ENCODE assay signal across 5 worm cellular contexts in the genomic region with DNA sequence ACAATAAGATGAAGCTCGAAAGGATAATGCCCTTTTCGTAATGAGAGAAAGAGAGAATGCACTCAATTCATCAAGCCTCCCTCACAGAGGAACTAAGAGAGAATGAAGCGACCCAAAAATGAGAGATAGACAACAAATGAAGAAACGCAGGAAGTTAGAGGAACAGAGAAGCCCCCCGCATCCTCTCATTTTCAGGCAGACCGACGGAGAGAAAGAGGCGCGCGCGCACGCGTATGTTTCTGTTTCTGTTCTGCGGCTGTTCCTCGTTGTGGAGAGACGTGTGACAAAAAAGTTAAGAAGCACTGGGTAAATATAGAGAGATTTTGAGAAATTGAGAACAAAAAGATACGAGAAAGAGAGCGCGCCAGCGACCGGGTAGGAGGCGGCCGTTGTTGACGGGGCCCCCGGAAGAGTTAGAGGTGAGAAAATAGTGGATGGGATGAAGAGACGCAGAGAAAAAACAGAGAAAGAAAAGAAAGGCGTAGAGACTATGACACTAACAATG.
TF ChIP-seq lines count a peak whose summit lies in the region.

No protein-coding gene starts in this region.

TF ChIP-seq in whole organism, L1 larva, 84 proteins besides CTCF, POLR2A, EP300 and RAD21 (continues in another document):
- TF ChIP-seq ama-1 (optimal IDR thresholded peaks at IDR 0.05; lab: Kevin White, UChicago): no peak
- peak in 1 of 2 experiments; percentile 91 for TF ChIP-seq mdl-1 (tag; optimal IDR thresholded peaks at IDR 0.05; lab: Kevin White, UChicago)
- TF ChIP-seq fos-1 (tag; optimal IDR thresholded peaks at IDR 0.05; lab: Kevin White, UChicago): peak; percentile 15
- TF ChIP-seq unc-130 (tag; optimal IDR thresholded peaks at IDR 0.05; lab: Kevin White, UChicago): peak; percentile 69
- peak in 1 of 2 experiments; percentile 53 for TF ChIP-seq ztf-11 (tag; optimal IDR thresholded peaks at IDR 0.05; lab: Kevin White, UChicago)
- no peak for TF ChIP-seq tlp-1 (tag; optimal IDR thresholded peaks at IDR 0.05; lab: Kevin White, UChicago)
- peak; percentile 82 for TF ChIP-seq blmp-1 (tag; optimal IDR thresholded peaks at IDR 0.05; lab: Kevin White, UChicago)
- no peak for TF ChIP-seq ces-1 (GFP tag; optimal IDR thresholded peaks at IDR 0.05; lab: Kevin White, UChicago)
- no peak for TF ChIP-seq C04F5.9 (tag; optimal IDR thresholded peaks at IDR 0.05; lab: Kevin White, UChicago)
- TF ChIP-seq zag-1 (tag; optimal IDR thresholded peaks at IDR 0.05; lab: Kevin White, UChicago): no peak
- peak; percentile 16 for TF ChIP-seq mef-2 (tag; optimal IDR thresholded peaks at IDR 0.05; lab: Kevin White, UChicago)
- TF ChIP-seq isw-1 (GFP tag; IDR thresholded peaks at IDR 0.05; lab: Robert Waterston, UW): peak; percentile 66
- TF ChIP-seq elt-3 (tag; optimal IDR thresholded peaks at IDR 0.05; lab: Kevin White, UChicago): peak in 2 of 6 experiments; percentile 30 to 61
- peak; percentile 59 for TF ChIP-seq egl-13 (tag; optimal IDR thresholded peaks at IDR 0.05; lab: Kevin White, UChicago)
- peak; percentile 67 for TF ChIP-seq nhr-90 (tag; optimal IDR thresholded peaks at IDR 0.05; lab: Kevin White, UChicago; ENCODE audit: poor library complexity)
- peak; percentile 49 for TF ChIP-seq fkh-10 (GFP tag; optimal IDR thresholded peaks at IDR 0.05; lab: Kevin White, UChicago)
- TF ChIP-seq sptf-1 (tag; optimal IDR thresholded peaks at IDR 0.05; lab: Kevin White, UChicago): no peak

TF ChIP-seq in whole organism, L3 larva, 47 proteins besides CTCF, POLR2A, EP300 and RAD21 (continues in another document):
- peak; percentile 10 for TF ChIP-seq egl-27 (tag; optimal IDR thresholded peaks at IDR 0.05; lab: Kevin White, UChicago)
- TF ChIP-seq nhr-67 (tag; optimal IDR thresholded peaks at IDR 0.05; lab: Kevin White, UChicago): no peak
- peak; percentile 37 for TF ChIP-seq nhr-43 (tag; optimal IDR thresholded peaks at IDR 0.05; lab: Kevin White, UChicago; ENCODE audit: poor library complexity, severe bottlenecking)
- no peak for TF ChIP-seq daf-12 (tag; optimal IDR thresholded peaks at IDR 0.05; lab: Kevin White, UChicago)
- peak; percentile 51 for TF ChIP-seq pqm-1 (tag; optimal IDR thresholded peaks at IDR 0.05; lab: Kevin White, UChicago)
- TF ChIP-seq elt-1 (tag; optimal IDR thresholded peaks at IDR 0.05; lab: Kevin White, UChicago): no peak
- no peak for TF ChIP-seq sea-2 (GFP tag; optimal IDR thresholded peaks at IDR 0.05; lab: Kevin White, UChicago)
- no peak for TF ChIP-seq nhr-237 (tag; optimal IDR thresholded peaks at IDR 0.05; lab: Kevin White, UChicago)
- TF ChIP-seq unc-39 (tag; optimal IDR thresholded peaks at IDR 0.05; lab: Kevin White, UChicago): no peak
- TF ChIP-seq fos-1 (tag; optimal IDR thresholded peaks at IDR 0.05; lab: Kevin White, UChicago): no peak
- peak; percentile 51 for TF ChIP-seq fkh-10 (GFP tag; optimal IDR thresholded peaks at IDR 0.05; lab: Kevin White, UChicago)
- no peak for TF ChIP-seq aly-2 (tag; optimal IDR thresholded peaks at IDR 0.05; lab: Kevin White, UChicago)
- TF ChIP-seq nhr-77 (tag; optimal IDR thresholded peaks at IDR 0.05; lab: Kevin White, UChicago): no peak
- no peak for TF ChIP-seq nhr-12 (tag; optimal IDR thresholded peaks at IDR 0.05; lab: Kevin White, UChicago)
- no peak for TF ChIP-seq nhr-11 (tag; optimal IDR thresholded peaks at IDR 0.05; lab: Kevin White, UChicago)
- TF ChIP-seq fkh-2 (tag; optimal IDR thresholded peaks at IDR 0.05; lab: Kevin White, UChicago): no peak
- TF ChIP-seq ceh-16 (tag; optimal IDR thresholded peaks at IDR 0.05; lab: Kevin White, UChicago): no peak
- peak; percentile 84 for TF ChIP-seq pha-4 (tag; optimal IDR thresholded peaks at IDR 0.05; lab: Kevin White, UChicago)

TF ChIP-seq in whole organism, early embryonic, 17 proteins besides CTCF, POLR2A, EP300 and RAD21:
- peak; percentile 56 for TF ChIP-seq aly-1 (tag; optimal IDR thresholded peaks at IDR 0.05; lab: Kevin White, UChicago)
- TF ChIP-seq ets-7 (tag; optimal IDR thresholded peaks at IDR 0.05; lab: Kevin White, UChicago): no peak
- TF ChIP-seq hmg-4 (GFP tag; optimal IDR thresholded peaks at IDR 0.05; lab: Kevin White, UChicago): peak; percentile 29
- TF ChIP-seq F13C5.2 (tag; optimal IDR thresholded peaks at IDR 0.05; lab: Kevin White, UChicago): peak; percentile 45
- TF ChIP-seq hnd-1 (tag; optimal IDR thresholded peaks at IDR 0.05; lab: Kevin White, UChicago): no peak
- TF ChIP-seq scrt-1 (GFP tag; IDR thresholded peaks at IDR 0.05; lab: Robert Waterston, UW): no peak

TF ChIP-seq in whole organism, midembryonic, 9 proteins besides CTCF, POLR2A, EP300 and RAD21:
- no peak for TF ChIP-seq tab-1 (GFP tag; IDR thresholded peaks at IDR 0.05; lab: Robert Waterston, UW)
- peak; percentile 68 for TF ChIP-seq cog-1 (tag; optimal IDR thresholded peaks at IDR 0.05; lab: Kevin White, UChicago)
- TF ChIP-seq ztf-23 (GFP tag; IDR thresholded peaks at IDR 0.05; lab: Robert Waterston, UW): 0 out of 2 replicates have a peak, but pooled peaks have one; percentile 47
- TF ChIP-seq ztf-29 (GFP tag; IDR thresholded peaks at IDR 0.05; lab: Robert Waterston, UW): peak; percentile 35; the same call in 1 of the 2 replicates
- 0 out of 2 replicates have a peak, but pooled peaks have one; percentile 29 for TF ChIP-seq flt-1 (GFP tag; IDR thresholded peaks at IDR 0.05; lab: Robert Waterston, UW)

TF ChIP-seq in whole organism, young adult, 124 proteins besides CTCF, POLR2A, EP300 and RAD21 (continues in another document):
- TF ChIP-seq nfya-2 (GFP tag; IDR thresholded peaks at IDR 0.05; lab: Robert Waterston, UW) (no peak), repo-1 (tag; optimal IDR thresholded peaks at IDR 0.05; lab: Kevin White, UChicago) (peak; percentile 60), ztf-26 (tag; optimal IDR thresholded peaks at IDR 0.05; lab: Kevin White, UChicago) (peak; percentile 53), F33H1.4 (GFP tag; IDR thresholded peaks at IDR 0.05; lab: Robert Waterston, UW) (peak; percentile 37; the same call in 1 of the 2 replicates), ztf-18 (tag; optimal IDR thresholded peaks at IDR 0.05; lab: Kevin White, UChicago) (peak; percentile 48), attf-5 (GFP tag; optimal IDR thresholded peaks at IDR 0.05; lab: Kevin White, UChicago) (peak; percentile 88), ekl-4 (GFP tag; IDR thresholded peaks at IDR 0.05; lab: Robert Waterston, UW) (peak; percentile 65; the same call in 1 of the 2 replicates), attf-3 (GFP tag; conservative IDR thresholded peaks at IDR 0.05; lab: Robert Waterston, UW) (no peak), lin-54 (GFP tag; optimal IDR thresholded peaks at IDR 0.05; lab: Kevin White, UChicago) (peak; percentile 4), F37B4.10 (GFP tag; IDR thresholded peaks at IDR 0.05; lab: Robert Waterston, UW) (no peak), dpff-1 (tag; optimal IDR thresholded peaks at IDR 0.05; lab: Kevin White, UChicago) (no peak), nfyb-1 (GFP tag; IDR thresholded peaks at IDR 0.05; lab: Robert Waterston, UW) (peak; percentile 80; the same call in 1 of the 2 replicates), aptf-3 (GFP tag; IDR thresholded peaks at IDR 0.05; lab: Robert Waterston, UW) (no peak), ceh-100 (GFP tag; IDR thresholded peaks at IDR 0.05; lab: Robert Waterston, UW) (peak; percentile 33; the same call in 1 of the 2 replicates), die-1 (tag; optimal IDR thresholded peaks at IDR 0.05; lab: Kevin White, UChicago) (no peak), somi-1 (GFP tag; optimal IDR thresholded peaks at IDR 0.05; lab: Kevin White, UChicago) (peak; percentile 86), zfh-2 (GFP tag; conservative IDR thresholded peaks at IDR 0.05; lab: Robert Waterston, UW) (peak; percentile 99), F10E7.11 (tag; optimal IDR thresholded peaks at IDR 0.05; lab: Kevin White, UChicago) (no peak), atf-7 (tag; optimal IDR thresholded peaks at IDR 0.05; lab: Kevin White, UChicago) (peak; percentile 27), madf-6 (GFP tag; IDR thresholded peaks at IDR 0.05; lab: Robert Waterston, UW) (0 out of 2 replicates have a peak, but pooled peaks have one; percentile 19), F49E8.2 (tag; optimal IDR thresholded peaks at IDR 0.05; lab: Kevin White, UChicago; ENCODE audit: insufficient read depth) (no peak), gei-17 (GFP tag; optimal IDR thresholded peaks at IDR 0.05; lab: Kevin White, UChicago) (peak; percentile 52), let-526 (GFP tag; IDR thresholded peaks at IDR 0.05; lab: Robert Waterston, UW) (no peak), K12H6.12 (tag; optimal IDR thresholded peaks at IDR 0.05; lab: Kevin White, UChicago) (peak; percentile 92), nhr-90 (tag; optimal IDR thresholded peaks at IDR 0.05; lab: Kevin White, UChicago) (peak; percentile 19), mcd-1 (GFP tag; IDR thresholded peaks at IDR 0.05; lab: Robert Waterston, UW) (peak; percentile 70), aptf-2 (GFP tag; conservative IDR thresholded peaks at IDR 0.05; lab: Robert Waterston, UW) (no peak), dox-1 (GFP tag; IDR thresholded peaks at IDR 0.05; lab: Robert Waterston, UW) (peak; percentile 91), pbrm-1 (GFP tag; IDR thresholded peaks at IDR 0.05; lab: Robert Waterston, UW) (peak; percentile 63; the same call in 1 of the 2 replicates), snpc-3.4 (tag; optimal IDR thresholded peaks at IDR 0.05; lab: Kevin White, UChicago) (no peak), F57C9.4 (tag; optimal IDR thresholded peaks at IDR 0.05; lab: Kevin White, UChicago) (no peak), chd-7 (tag; optimal IDR thresholded peaks at IDR 0.05; lab: Kevin White, UChicago) (peak; percentile 71), ZK185.1 (tag; optimal IDR thresholded peaks at IDR 0.05; lab: Kevin White, UChicago; ENCODE audit: poor library complexity, severe bottlenecking) (peak; percentile 51), nhr-80 (tag; optimal IDR thresholded peaks at IDR 0.05; lab: Kevin White, UChicago) (peak; percentile 92), egrh-3 (GFP tag; IDR thresholded peaks at IDR 0.05; lab: Robert Waterston, UW) (peak; percentile 66), let-607 (tag; optimal IDR thresholded peaks at IDR 0.05; lab: Kevin White, UChicago) (peak in 1 of 2 experiments; percentile 6), tlf-1 (GFP tag; optimal IDR thresholded peaks at IDR 0.05; lab: Kevin White, UChicago) (peak; percentile 12), lin-40 (tag; optimal IDR thresholded peaks at IDR 0.05; lab: Kevin White, UChicago) (peak; percentile 87), madf-10 (tag; optimal IDR thresholded peaks at IDR 0.05; lab: Kevin White, UChicago) (peak; percentile 27), ceh-27 (GFP tag; optimal IDR thresholded peaks at IDR 0.05; lab: Kevin White, UChicago) (peak; percentile 8), him-1 (tag; optimal IDR thresholded peaks at IDR 0.05; lab: Kevin White, UChicago) (no peak), unc-62 (GFP tag; optimal IDR thresholded peaks at IDR 0.05; lab: Kevin White, UChicago) (no peak), F22D6.2 (tag; optimal IDR thresholded peaks at IDR 0.05; lab: Kevin White, UChicago) (peak; percentile 29)
